Fruit fly (Drosophila melanogaster) whole organism, embryonic: ENCODE data around the gene CG13898.

Experiments used
- C15 ChIP-seq: fragments of 200-800 bp; sonication (Bioruptor generic); IDR thresholded peaks from 3 replicates; pipeline ENCODE4 v1.3.6; 2022; ENCODE audit warnings: missing biosample characterization, missing genetic modification characterization
- CG1024 ChIP-seq: fragments of 200-800 bp; sonication (Bioruptor generic); IDR thresholded peaks from 2 replicates; pipeline ENCODE4 v1.3.6; 2022; ENCODE audit warnings: missing biosample characterization, missing genetic modification characterization
- CG10565 ChIP-seq: fragments of 200-800 bp; sonication (Bioruptor generic); optimal IDR thresholded peaks from 3 replicates; lab custom pipeline; 2016; ENCODE audit warnings: missing biosample characterization, mild to moderate bottlenecking, missing genetic modification characterization
- CG11093 ChIP-seq: fragments of 200-800 bp; sonication (Bioruptor generic); IDR thresholded peaks from 3 replicates; pipeline ENCODE4 v1.3.6; 2022; ENCODE audit warnings: missing biosample characterization, missing genetic modification characterization
- CG13287 ChIP-seq: fragments of 200-800 bp; sonication (Bioruptor generic); IDR thresholded peaks from 2 replicates; pipeline ENCODE4 v1.3.6; 2022; ENCODE audit warnings: missing biosample characterization, missing genetic modification characterization; ENCODE audit not compliant: partially characterized antibody
- CG14710 ChIP-seq: fragments of 200-800 bp; sonication (Bioruptor generic); optimal IDR thresholded peaks from 3 replicates; lab custom pipeline; 2019; ENCODE audit warnings: missing biosample characterization, mild to moderate bottlenecking, missing genetic modification characterization, moderate library complexity
- CG14860 ChIP-seq: fragments of 200-800 bp; sonication (Bioruptor generic); IDR thresholded peaks from 3 replicates; pipeline ENCODE4 v1.3.6; 2022; ENCODE audit warnings: missing biosample characterization, missing genetic modification characterization; ENCODE audit not compliant: partially characterized antibody
- CG18262 ChIP-seq: fragments of 200-800 bp; optimal IDR thresholded peaks from 3 replicates; lab custom pipeline; 2019; ENCODE audit warnings: missing biosample characterization, mild to moderate bottlenecking, missing genetic modification characterization, moderate library complexity
- CG2116 ChIP-seq: fragments of 200-800 bp; sonication (Bioruptor generic); optimal IDR thresholded peaks from 3 replicates; lab custom pipeline; 2018; ENCODE audit warnings: missing biosample characterization, mild to moderate bottlenecking, missing genetic modification characterization
- CG2199 ChIP-seq: fragments of 200-800 bp; sonication (Bioruptor generic); IDR thresholded peaks from 3 replicates; pipeline ENCODE4 v1.3.6; 2022; ENCODE audit warnings: missing biosample characterization, missing genetic modification characterization
- CG2875 ChIP-seq: fragments of 200-800 bp; sonication (Bioruptor generic); optimal IDR thresholded peaks from 2 replicates; lab custom pipeline; 2017; ENCODE audit warnings: missing biosample characterization, mild to moderate bottlenecking, missing genetic modification characterization, missing genetic modification reagents
- CG31365 ChIP-seq: fragments of 200-800 bp; sonication (Bioruptor generic); optimal IDR thresholded peaks from 2 replicates; lab custom pipeline; 2018; ENCODE audit warnings: missing biosample characterization, mild to moderate bottlenecking, missing genetic modification characterization
- CG31388 ChIP-seq: fragments of 200-800 bp; sonication (Bioruptor generic); optimal IDR thresholded peaks from 2 replicates; lab custom pipeline; 2016; ENCODE audit warnings: missing biosample characterization, missing genetic modification characterization
- CG3847 ChIP-seq: fragments of 200-800 bp; sonication (Bioruptor generic); IDR thresholded peaks from 2 replicates; pipeline ENCODE4 v1.3.6; 2022; ENCODE audit warnings: missing biosample characterization, missing genetic modification characterization
- CG4730 ChIP-seq: fragments of 200-800 bp; sonication (Bioruptor generic); IDR thresholded peaks from 2 replicates; pipeline ENCODE4 v1.3.6; 2022; ENCODE audit warnings: missing biosample characterization, missing genetic modification characterization
- CG8281 ChIP-seq: fragments of 200-800 bp; sonication (Bioruptor generic); optimal IDR thresholded peaks from 2 replicates; lab custom pipeline; 2018; ENCODE audit warnings: missing biosample characterization, mild to moderate bottlenecking, missing genetic modification characterization, moderate library complexity
- Dek ChIP-seq: fragments of 200-800 bp; sonication (Bioruptor generic); optimal IDR thresholded peaks from 3 replicates; lab custom pipeline; 2019; ENCODE audit warnings: missing biosample characterization, mild to moderate bottlenecking, missing genetic modification characterization, moderate library complexity
- Doc2 ChIP-seq: fragments of 200-800 bp; sonication (Bioruptor generic); IDR thresholded peaks from 2 replicates; pipeline ENCODE4 v1.3.6; 2022; ENCODE audit warnings: missing biosample characterization, missing genetic modification characterization
- Doc3 ChIP-seq: fragments of 200-800 bp; sonication (Bioruptor generic); IDR thresholded peaks from 3 replicates; pipeline ENCODE4 v1.3.6; 2022; ENCODE audit warnings: missing biosample characterization, missing genetic modification characterization; ENCODE audit not compliant: partially characterized antibody
- Eip74EF ChIP-seq, 2 experiments: fragments of 200-800 bp in 1 of 2; fragments of >200 bp in 1 of 2; sonication (Bioruptor generic) in 1 of 2; optimal IDR thresholded peaks; 2 replicates each; lab custom pipeline; 2017 to 2019; ENCODE audit warnings: missing biosample characterization in 2 of 2, missing genetic modification characterization in 2 of 2, mild to moderate bottlenecking in 1 of 2, moderate library complexity in 1 of 2
- Fer1 ChIP-seq: fragments of 200-800 bp; sonication (Bioruptor generic); optimal IDR thresholded peaks from 2 replicates; lab custom pipeline; 2017; ENCODE audit warnings: missing biosample characterization, mild to moderate bottlenecking, missing genetic modification characterization
- Fer3 ChIP-seq: fragments of 200-800 bp; sonication (Bioruptor generic); optimal IDR thresholded peaks from 2 replicates; lab custom pipeline; 2018; ENCODE audit warnings: missing biosample characterization, mild to moderate bottlenecking, missing genetic modification characterization, moderate library complexity
- GATAe ChIP-seq: fragments of 200-800 bp; sonication (Bioruptor generic); conservative IDR thresholded peaks from 2 replicates; pipeline ENCODE4 v1.3.6; 2022; ENCODE audit warnings: missing biosample characterization, missing genetic modification characterization
- Lpt ChIP-seq: fragments of >200 bp; optimal IDR thresholded peaks from 2 replicates; lab custom pipeline; 2018; ENCODE audit warnings: missing biosample characterization, missing genetic modification characterization
- MTF-1 ChIP-seq: fragments of 200-800 bp; sonication (Bioruptor generic); optimal IDR thresholded peaks from 2 replicates; lab custom pipeline; 2018; ENCODE audit warnings: missing biosample characterization, mild to moderate bottlenecking, missing genetic modification characterization, borderline replicate concordance
- Mes4 ChIP-seq: fragments of 200-800 bp; sonication (Bioruptor generic); optimal IDR thresholded peaks from 2 replicates; lab custom pipeline; 2016; ENCODE audit warnings: missing biosample characterization, missing genetic modification characterization
- Sry-δ ChIP-seq: fragments of 200-800 bp; sonication (Bioruptor generic); optimal IDR thresholded peaks from 2 replicates; lab custom pipeline; 2016; ENCODE audit warnings: missing biosample characterization, missing genetic modification characterization
- Trl ChIP-seq, 3 experiments: fragments of >200 bp in 2 of 3; fragments of 200-800 bp in 1 of 3; sonication (Bioruptor generic) in 1 of 3; optimal IDR thresholded peaks; 2 replicates in 1 of 3; 3 replicates in 2 of 3; lab custom pipeline; 2016 to 2017; ENCODE audit warnings: missing biosample characterization in 1 of 3, missing genetic modification characterization in 1 of 3
- YL-1 ChIP-seq: fragments of 200-800 bp; sonication (Bioruptor generic); optimal IDR thresholded peaks from 3 replicates; lab custom pipeline; 2017; ENCODE audit warnings: missing biosample characterization, mild to moderate bottlenecking, missing genetic modification characterization
- ab ChIP-seq: fragments of 200-800 bp; sonication (Bioruptor generic); optimal IDR thresholded peaks from 2 replicates; lab custom pipeline; 2016; ENCODE audit warnings: missing biosample characterization, missing genetic modification characterization
- btn ChIP-seq: fragments of 200-800 bp; sonication (Bioruptor generic); optimal IDR thresholded peaks from 2 replicates; lab custom pipeline; 2016; ENCODE audit warnings: missing biosample characterization, missing genetic modification characterization
- cas ChIP-seq: fragments of 200-800 bp; sonication (Bioruptor generic); IDR thresholded peaks from 2 replicates; pipeline ENCODE4 v1.3.6; 2022; ENCODE audit warnings: missing biosample characterization, missing genetic modification characterization
- cg ChIP-seq: fragments of 200-800 bp; sonication (Bioruptor generic); optimal IDR thresholded peaks from 3 replicates; lab custom pipeline; 2019; ENCODE audit warnings: missing biosample characterization, mild to moderate bottlenecking, missing genetic modification characterization, moderate library complexity
- chn ChIP-seq: fragments of 200-800 bp; sonication (Bioruptor generic); optimal IDR thresholded peaks from 2 replicates; lab custom pipeline; 2016; ENCODE audit warnings: missing biosample characterization, missing genetic modification characterization
- ewg ChIP-seq: fragments of 200-800 bp; sonication (Bioruptor generic); optimal IDR thresholded peaks from 3 replicates; lab custom pipeline; 2017; ENCODE audit warnings: mild to moderate bottlenecking, missing biosample characterization, missing genetic modification reagents, missing genetic modification characterization
- fu2 ChIP-seq: fragments of 200-800 bp; sonication (Bioruptor generic); optimal IDR thresholded peaks from 2 replicates; lab custom pipeline; 2016; ENCODE audit warnings: missing biosample characterization, missing genetic modification characterization
- hb ChIP-seq: fragments of 200-800 bp; sonication (Bioruptor generic); IDR thresholded peaks from 3 replicates; pipeline ENCODE4 v1.3.6; 2022; ENCODE audit warnings: missing biosample characterization, missing genetic modification characterization; ENCODE audit not compliant: partially characterized antibody
- jing ChIP-seq: fragments of 200-800 bp; sonication (Bioruptor generic); optimal IDR thresholded peaks from 2 replicates; lab custom pipeline; 2018; ENCODE audit warnings: missing biosample characterization, mild to moderate bottlenecking, missing genetic modification characterization
- lbe ChIP-seq: fragments of 200-800 bp; sonication (Bioruptor generic); optimal IDR thresholded peaks from 2 replicates; lab custom pipeline; 2016; ENCODE audit warnings: missing biosample characterization, mild to moderate bottlenecking, missing genetic modification characterization
- lilli ChIP-seq: fragments of 200-800 bp; sonication (Bioruptor generic); optimal IDR thresholded peaks from 3 replicates; lab custom pipeline; 2016; ENCODE audit warnings: missing biosample characterization, missing genetic modification characterization
- mld ChIP-seq: fragments of 200-800 bp; sonication (Bioruptor generic); IDR thresholded peaks from 3 replicates; pipeline ENCODE4 v1.3.6; 2022; ENCODE audit warnings: missing biosample characterization, missing genetic modification characterization; ENCODE audit not compliant: partially characterized antibody
- nerfin-1 ChIP-seq: fragments of 200-800 bp; sonication (Bioruptor generic); optimal IDR thresholded peaks from 3 replicates; lab custom pipeline; 2019; ENCODE audit warnings: missing biosample characterization, mild to moderate bottlenecking, missing genetic modification characterization, moderate library complexity
- nerfin-2 ChIP-seq: fragments of 200-800 bp; sonication (Bioruptor generic); IDR thresholded peaks from 2 replicates; pipeline ENCODE4 v1.3.6; 2022; ENCODE audit warnings: missing biosample characterization, missing genetic modification characterization; ENCODE audit not compliant: partially characterized antibody
- pan ChIP-seq, 4 experiments: fragments of >200 bp in 3 of 4; fragments of 200-800 bp in 1 of 4; sonication (Bioruptor generic) in 1 of 4; optimal IDR thresholded peaks in 3 of 4; IDR thresholded peaks in 1 of 4; 2 replicates each; pipeline versions ENCODE4 v1.3.6 to Lab custom; 2017 to 2022; ENCODE audit warnings: missing biosample characterization in 2 of 4, missing genetic modification characterization in 2 of 4, mixed read lengths in 1 of 4
- schlank ChIP-seq: fragments of 200-800 bp; sonication (Bioruptor generic); optimal IDR thresholded peaks from 2 replicates; lab custom pipeline; 2018; ENCODE audit warnings: missing biosample characterization, mild to moderate bottlenecking, missing genetic modification characterization
- sens-2 ChIP-seq: fragments of 200-800 bp; sonication (Bioruptor generic); IDR thresholded peaks from 2 replicates; pipeline ENCODE4 v1.3.6; 2022; ENCODE audit warnings: missing biosample characterization, missing genetic modification characterization
- so ChIP-seq: fragments of 200-800 bp; sonication (Bioruptor generic); IDR thresholded peaks from 3 replicates; pipeline ENCODE4 v1.3.6; 2022; ENCODE audit warnings: missing biosample characterization, missing genetic modification characterization
- ssp ChIP-seq: fragments of 200-800 bp; sonication (Bioruptor generic); IDR thresholded peaks from 2 replicates; pipeline ENCODE4 v1.3.6; 2022; ENCODE audit warnings: missing biosample characterization, missing genetic modification characterization
- tio ChIP-seq: fragments of 200-800 bp; sonication (Bioruptor generic); optimal IDR thresholded peaks from 2 replicates; lab custom pipeline; 2017; ENCODE audit warnings: missing biosample characterization, missing genetic modification characterization, inconsistent platforms

CG13898 gene

DNA sequence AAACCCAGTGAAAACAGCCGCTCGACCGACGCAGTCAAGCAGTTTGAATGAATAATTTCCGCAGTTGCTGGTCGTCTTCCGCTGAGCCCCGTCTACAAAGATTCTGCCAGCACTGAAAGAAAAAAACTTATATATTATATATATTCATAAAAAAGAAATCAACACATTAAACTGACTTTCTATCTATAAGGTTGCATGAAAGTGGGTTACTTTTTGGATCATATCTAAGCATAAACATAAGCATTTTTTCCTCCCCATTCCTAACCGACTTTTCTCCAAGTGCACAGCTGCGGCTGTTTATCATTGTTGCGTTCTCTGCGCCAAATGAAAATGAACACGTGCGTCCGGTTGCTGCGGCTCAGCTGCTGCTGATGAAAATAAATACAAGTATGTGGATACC is 16.5 kb upstream of the CG13898 start (continued):
- TF ChIP-seq Fer3 (tag; lab: Kevin White, UChicago) (peak; percentile 65), mld (GFP tag; lab: Robert Waterston, UW) (no peak), hb (GFP tag; lab: Robert Waterston, UW) (no peak), C15 (no peak), cas (GFP tag; lab: Robert Waterston, UW) (no peak), Doc2 (GFP tag; lab: Robert Waterston, UW) (no peak), YL-1 (GFP tag; lab: Kevin White, UChicago) (no peak), CG2875 (GFP tag; lab: Kevin White, UChicago) (peak; percentile 75), Doc3 (GFP tag; lab: Robert Waterston, UW) (no peak), ab (GFP tag; lab: Kevin White, UChicago) (no peak), CG14860 (GFP tag; lab: Robert Waterston, UW) (no peak), CG1024 (peak; percentile 69), cg (GFP tag; lab: Kevin White, UChicago) (no peak), CG10565 (GFP tag; lab: Kevin White, UChicago) (no peak), CG13287 (GFP tag; lab: Robert Waterston, UW) (no peak), pan (optimal IDR thresholded peaks at IDR 0.05; lab: Kevin White, UChicago) (no peak), pan (GFP tag; optimal IDR thresholded peaks at IDR 0.05 in 1 of 2, IDR thresholded peaks at IDR 0.05 in 1 of 2) (peak in 1 of 2 experiments; percentile 80), nerfin-1 (tag; lab: Kevin White, UChicago) (peak; percentile 58), chn (GFP tag; lab: Kevin White, UChicago) (no peak), fu2 (GFP tag; lab: Kevin White, UChicago) (no peak), Dek (tag; lab: Kevin White, UChicago) (peak; percentile 42), GATAe (GFP tag; lab: Robert Waterston, UW) (no peak), CG31365 (tag; lab: Kevin White, UChicago) (no peak), CG11093 (0 out of 3 replicates have a peak, but pooled peaks have one; percentile 29), CG2199 (GFP tag; lab: Robert Waterston, UW) (0 out of 3 replicates have a peak, but pooled peaks have one; percentile 52), CG31388 (GFP tag; lab: Kevin White, UChicago) (no peak), MTF-1 (GFP tag; lab: Kevin White, UChicago) (peak; percentile 19), Mes4 (GFP tag; lab: Kevin White, UChicago) (peak; percentile 14), CG8281 (no peak), Trl (optimal IDR thresholded peaks at IDR 0.05; lab: Kevin White, UChicago) (no peak), Trl (GFP tag; optimal IDR thresholded peaks at IDR 0.05; lab: Kevin White, UChicago) (no peak), so (GFP tag; lab: Robert Waterston, UW) (peak; percentile 81), jing (GFP tag; lab: Kevin White, UChicago) (peak; percentile 20), nerfin-2 (no peak), CG2116 (GFP tag; lab: Kevin White, UChicago) (peak; percentile 6), CG4730 (GFP tag; lab: Robert Waterston, UW) (peak; percentile 63), ewg (GFP tag; lab: Kevin White, UChicago) (peak; percentile 64), lilli (GFP tag; lab: Kevin White, UChicago) (peak; percentile 43), schlank (tag; lab: Kevin White, UChicago) (no peak), CG3847 (peak; percentile 67; the same call in 1 of the 2 replicates), lbe (peak; percentile 68), Lpt (no peak), CG14710 (tag; lab: Kevin White, UChicago) (peak; percentile 53), btn (GFP tag; lab: Kevin White, UChicago) (no peak), Sry-δ (GFP tag; lab: Kevin White, UChicago) (no peak), Fer1 (GFP tag; lab: Kevin White, UChicago) (peak; percentile 78), CG18262 (tag; lab: Kevin White, UChicago) (peak; percentile 71), ssp (GFP tag; lab: Robert Waterston, UW) (peak; percentile 67), Eip74EF (GFP tag; optimal IDR thresholded peaks at IDR 0.05; lab: Kevin White, UChicago) (peak in 1 of 2 experiments; percentile 65), sens-2 (peak; percentile 72), tio (GFP tag; lab: Kevin White, UChicago) (peak; percentile 53)
